Worm (Caenorhabditis elegans) whole organism, L4/young adult: ENCODE measurements around the gene cyp-25A2.

ENCODE experiments used
- W03F9.2 ChIP-seq: fragments of 150-350 bp; optimal IDR thresholded peaks from 2 replicates; lab custom pipeline; 2014; ENCODE audit warnings: missing biosample characterization, missing genetic modification characterization
- dao-5 ChIP-seq: sonication (generic microtip); optimal IDR thresholded peaks from 2 replicates; lab custom pipeline; 2016; ENCODE audit warnings: missing genotype, missing genetic modification characterization, moderate library complexity, missing compliant biosample characterization
- him-1 ChIP-seq: sonication (generic microtip); optimal IDR thresholded peaks from 2 replicates; lab custom pipeline; 2016; ENCODE audit warnings: missing genotype, missing genetic modification reagents, missing genetic modification characterization, missing compliant biosample characterization

- TF ChIP-seq dao-5 (tag; lab: Kevin White, UChicago), result no peak
- no peak for TF ChIP-seq him-1
- no peak for TF ChIP-seq W03F9.2 (tag; lab: Kevin White, UChicago)
Measured at ce11 chrIII:3803113-3803512, 31.9 kb upstream of the cyp-25A2 start.
